Worm (Caenorhabditis elegans) whole organism, L2 larva: ENCODE results near the gene acp-6.

Source experiments
- C34F6.9 ChIP-seq: fragments of 150-350 bp; optimal IDR thresholded peaks from 2 replicates; lab custom pipeline; 2014; ENCODE audit warnings: missing biosample characterization, missing genetic modification characterization
- F13H6.1 ChIP-seq: sonication (generic microtip); optimal IDR thresholded peaks from 2 replicates; lab custom pipeline; 2016; ENCODE audit warnings: missing genetic modification characterization, missing compliant biosample characterization
- R02D3.7 ChIP-seq: fragments of 150-350 bp; optimal IDR thresholded peaks from 2 replicates; lab custom pipeline; 2014; ENCODE audit warnings: missing biosample characterization, missing genetic modification characterization
- Y55F3AM.14 ChIP-seq: fragments of 200-800 bp; sonication (Bioruptor generic); optimal IDR thresholded peaks from 2 replicates; lab custom pipeline; 2018; ENCODE audit warnings: mild to moderate bottlenecking, missing genetic modification characterization, missing compliant biosample characterization
- aly-2 ChIP-seq: fragments of 150-350 bp; optimal IDR thresholded peaks from 2 replicates; lab custom pipeline; 2014; ENCODE audit warnings: missing biosample characterization, missing genetic modification characterization
- blmp-1 ChIP-seq: sonication (generic microtip); optimal IDR thresholded peaks from 2 replicates; lab custom pipeline; 2017; ENCODE audit warnings: missing genetic modification characterization, mild to moderate bottlenecking, missing compliant biosample characterization, antibody characterized with exemption, moderate library complexity; ENCODE audit not compliant: insufficient read depth
- ceh-82 ChIP-seq: fragments of 150-350 bp; optimal IDR thresholded peaks from 2 replicates; lab custom pipeline; 2014; ENCODE audit warnings: missing biosample characterization, missing genetic modification characterization
- crh-2 ChIP-seq: sonication (generic microtip); optimal IDR thresholded peaks from 2 replicates; lab custom pipeline; 2017; ENCODE audit warnings: missing biosample characterization, missing genetic modification characterization
- dmd-4 ChIP-seq: sonication (generic microtip); optimal IDR thresholded peaks from 2 replicates; lab custom pipeline; 2017; ENCODE audit warnings: missing biosample characterization, missing genetic modification characterization
- egl-27 ChIP-seq: sonication (generic microtip); optimal IDR thresholded peaks from 3 replicates; lab custom pipeline; 2017; ENCODE audit warnings: missing biosample characterization, missing genetic modification reagents, missing genetic modification characterization
- elt-1 ChIP-seq: fragments of 150-350 bp; optimal IDR thresholded peaks from 2 replicates; lab custom pipeline; 2014; ENCODE audit warnings: missing biosample characterization, missing genetic modification characterization
- elt-3 ChIP-seq: sonication (generic microtip); optimal IDR thresholded peaks from 2 replicates; lab custom pipeline; 2017; ENCODE audit warnings: missing biosample characterization, missing genetic modification characterization
- fos-1 ChIP-seq: fragments of 150-350 bp; optimal IDR thresholded peaks from 2 replicates; lab custom pipeline; 2014; ENCODE audit warnings: missing biosample characterization, missing genetic modification characterization
- gmeb-1 ChIP-seq: fragments of 150-350 bp; optimal IDR thresholded peaks from 2 replicates; lab custom pipeline; 2014; ENCODE audit warnings: missing biosample characterization, missing genetic modification characterization
- lin-11 ChIP-seq: fragments of 150-350 bp; sonication (generic microtip); optimal IDR thresholded peaks from 2 replicates; lab custom pipeline; 2014; ENCODE audit warnings: missing biosample characterization, missing genetic modification characterization, inconsistent platforms, mixed read lengths
- lin-13 ChIP-seq: fragments of 150-350 bp; optimal IDR thresholded peaks from 2 replicates; lab custom pipeline; 2014; ENCODE audit warnings: missing biosample characterization, missing genetic modification reagents, missing genetic modification characterization
- lin-39 ChIP-seq: fragments of 150-350 bp; optimal IDR thresholded peaks from 2 replicates; lab custom pipeline; 2014; ENCODE audit warnings: missing biosample characterization, missing genetic modification reagents, missing genetic modification characterization
- lsy-2 ChIP-seq, 2 experiments: fragments of 150-350 bp in 1 of 2; sonication (generic microtip) in 1 of 2; optimal IDR thresholded peaks; 2 replicates each; lab custom pipeline; 2014 to 2017; ENCODE audit warnings: missing biosample characterization in 2 of 2, missing genetic modification characterization in 2 of 2
- mab-5 ChIP-seq: fragments of 150-350 bp; optimal IDR thresholded peaks from 2 replicates; lab custom pipeline; 2014; ENCODE audit warnings: missing biosample characterization, missing genetic modification characterization
- mdl-1 ChIP-seq, 2 experiments: fragments of 150-350 bp in 1 of 2; sonication (generic microtip) in 1 of 2; optimal IDR thresholded peaks; 2 replicates each; lab custom pipeline; 2017; ENCODE audit warnings: missing biosample characterization in 2 of 2, missing genetic modification characterization in 2 of 2
- nhr-10 ChIP-seq: sonication (generic microtip); optimal IDR thresholded peaks from 2 replicates; lab custom pipeline; 2017; ENCODE audit warnings: missing biosample characterization, missing genetic modification characterization
- nhr-11 ChIP-seq: fragments of 150-350 bp; optimal IDR thresholded peaks from 2 replicates; lab custom pipeline; 2014; ENCODE audit warnings: missing biosample characterization, missing genetic modification characterization
- nhr-12 ChIP-seq: fragments of 150-350 bp; optimal IDR thresholded peaks from 2 replicates; lab custom pipeline; 2014; ENCODE audit warnings: missing biosample characterization, missing genetic modification characterization
- nhr-129 ChIP-seq: fragments of 150-350 bp; optimal IDR thresholded peaks from 2 replicates; lab custom pipeline; 2014; ENCODE audit warnings: missing biosample characterization, missing genetic modification characterization
- nhr-21 ChIP-seq: fragments of 150-350 bp; optimal IDR thresholded peaks from 2 replicates; lab custom pipeline; 2014; ENCODE audit warnings: missing biosample characterization, missing genetic modification characterization
- nhr-23 ChIP-seq: fragments of 150-350 bp; optimal IDR thresholded peaks from 2 replicates; lab custom pipeline; 2014; ENCODE audit warnings: missing biosample characterization, missing genetic modification reagents, missing genetic modification characterization
- nhr-6 ChIP-seq: fragments of 150-350 bp; optimal IDR thresholded peaks from 2 replicates; lab custom pipeline; 2014; ENCODE audit warnings: missing biosample characterization, missing genetic modification characterization
- peb-1 ChIP-seq: fragments of 150-350 bp; optimal IDR thresholded peaks from 2 replicates; lab custom pipeline; 2014; ENCODE audit warnings: missing biosample characterization, missing genetic modification characterization
- skn-1 ChIP-seq: sonication (generic microtip); optimal IDR thresholded peaks from 2 replicates; lab custom pipeline; 2017; ENCODE audit warnings: missing biosample characterization, missing genetic modification characterization
- sma-9 ChIP-seq, 2 experiments: fragments of 150-350 bp in 1 of 2; sonication (generic microtip) in 1 of 2; optimal IDR thresholded peaks; 2 replicates each; lab custom pipeline; 2014 to 2016; ENCODE audit warnings: missing genetic modification characterization in 2 of 2, mild to moderate bottlenecking in 1 of 2, missing biosample characterization in 1 of 2, missing compliant biosample characterization in 1 of 2, missing genetic modification reagents in 1 of 2, moderate library complexity in 1 of 2
- snpc-4 ChIP-seq: fragments of 150-350 bp; optimal IDR thresholded peaks from 2 replicates; lab custom pipeline; 2014; ENCODE audit warnings: missing biosample characterization, missing genetic modification characterization
- unc-55 ChIP-seq: fragments of 150-350 bp; sonication (generic microtip); optimal IDR thresholded peaks from 3 replicates; lab custom pipeline; 2014; ENCODE audit warnings: missing biosample characterization, missing genetic modification reagents, missing genetic modification characterization
- unc-62 ChIP-seq: fragments of 150-350 bp; optimal IDR thresholded peaks from 2 replicates; lab custom pipeline; 2014; ENCODE audit warnings: missing biosample characterization, missing genetic modification reagents, missing genetic modification characterization
- ztf-1 ChIP-seq: fragments of 200-800 bp; sonication (Bioruptor generic); conservative IDR thresholded peaks from 2 replicates; pipeline ENCODE4 v1.3.6; 2022; ENCODE audit warnings: missing genetic modification characterization, missing compliant biosample characterization
- ztf-11 ChIP-seq: sonication (generic microtip); optimal IDR thresholded peaks from 2 replicates; lab custom pipeline; 2017; ENCODE audit warnings: missing biosample characterization, missing genetic modification characterization

The acp-6 gene

DNA sequence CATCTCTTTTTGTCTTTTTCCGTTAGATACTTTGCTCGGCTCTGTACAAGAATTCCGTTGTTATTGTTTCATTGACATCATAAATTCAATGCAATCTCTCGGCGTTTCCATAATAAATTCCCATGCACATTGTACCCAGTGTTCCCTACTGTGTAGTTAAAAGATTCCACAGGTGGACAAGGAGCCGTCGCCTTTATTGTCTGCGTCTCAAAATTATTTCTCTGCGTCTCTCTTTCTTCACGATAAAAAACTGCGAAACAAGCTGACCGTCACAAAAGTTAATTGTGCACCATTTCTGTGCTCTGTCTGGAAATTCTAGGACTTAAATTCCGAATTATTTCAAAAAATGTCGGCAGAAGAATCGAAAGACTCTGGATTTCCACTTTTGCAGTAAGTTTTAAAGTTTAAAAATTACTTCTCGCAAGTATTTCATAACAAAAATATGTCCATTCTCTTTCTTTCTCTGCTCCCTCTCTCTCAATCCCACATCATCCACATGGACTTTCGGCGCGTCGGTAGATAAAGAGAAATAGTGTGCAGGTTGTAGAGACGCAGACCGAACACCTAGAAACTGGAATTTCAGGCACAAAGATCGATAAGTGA lies 16.2 kb upstream of the acp-6 start (continued):
- TF ChIP-seq aly-2 (tag; lab: Kevin White, UChicago): no peak
- no peak for TF ChIP-seq lin-39 (tag; lab: Kevin White, UChicago)
- TF ChIP-seq F13H6.1 (tag; lab: Kevin White, UChicago): peak; percentile 59
- TF ChIP-seq lin-13: no peak
- no peak for TF ChIP-seq snpc-4
- peak; percentile 23 for TF ChIP-seq unc-55
- TF ChIP-seq nhr-6 (tag; lab: Kevin White, UChicago): no peak
- no peak for TF ChIP-seq nhr-12
- no peak for TF ChIP-seq mab-5 (tag; lab: Kevin White, UChicago)
- TF ChIP-seq R02D3.7: no peak
- TF ChIP-seq ztf-11 (tag; lab: Kevin White, UChicago): no peak
- no peak for TF ChIP-seq lin-11 (tag; lab: Kevin White, UChicago)
- no peak for TF ChIP-seq nhr-11 (tag; lab: Kevin White, UChicago)
- TF ChIP-seq mdl-1 (tag; optimal IDR thresholded peaks at IDR 0.05; lab: Kevin White, UChicago): no peak
- no peak for TF ChIP-seq fos-1
- TF ChIP-seq nhr-21 (tag; lab: Kevin White, UChicago): no peak
- TF ChIP-seq gmeb-1 (tag; lab: Kevin White, UChicago): peak; percentile 26
- no peak for TF ChIP-seq elt-3 (tag; lab: Kevin White, UChicago)
- no peak for TF ChIP-seq ztf-1 (GFP tag; lab: Robert Waterston, UW)

DNA sequence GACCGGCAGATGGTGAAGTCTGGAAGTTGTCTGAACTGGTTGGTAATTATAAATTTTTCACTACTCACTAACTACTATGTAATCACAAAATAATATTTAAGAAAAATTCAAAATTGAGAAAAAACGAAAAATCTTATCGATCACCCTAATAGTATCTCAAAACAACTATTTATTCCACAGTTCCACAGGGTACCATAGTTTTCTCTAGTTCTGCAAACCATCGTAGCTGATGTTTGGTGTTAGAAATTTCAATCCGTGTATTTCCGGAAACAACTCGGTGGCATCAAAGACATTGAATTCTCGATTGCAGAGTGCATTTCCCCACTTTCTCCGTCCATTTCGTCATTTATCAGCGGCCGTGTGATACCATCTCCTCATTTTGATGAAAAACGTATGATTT lies 15.7 kb upstream of the acp-6 start, which contains the start of gene Y73B6BL.31:
TSS of gene Y73B6BL.31 (plus strand) at position 301 of the 400 bp plus-strand sequence.
- TF ChIP-seq nhr-21 (tag; lab: Kevin White, UChicago) (no peak), Y55F3AM.14 (GFP tag; lab: Kevin White, UChicago) (no peak), R02D3.7 (no peak), aly-2 (tag; lab: Kevin White, UChicago) (no peak), blmp-1 (tag; lab: Kevin White, UChicago) (no peak), unc-62 (GFP tag; lab: Kevin White, UChicago) (no peak), dmd-4 (tag; lab: Kevin White, UChicago) (no peak), skn-1 (no peak), F13H6.1 (tag; lab: Kevin White, UChicago) (no peak), elt-1 (no peak), ceh-82 (tag; lab: Kevin White, UChicago) (no peak), nhr-129 (tag; lab: Kevin White, UChicago) (no peak), nhr-23 (no peak), mdl-1 (tag; optimal IDR thresholded peaks at IDR 0.05; lab: Kevin White, UChicago) (no peak), C34F6.9 (tag; lab: Kevin White, UChicago) (no peak)

DNA sequence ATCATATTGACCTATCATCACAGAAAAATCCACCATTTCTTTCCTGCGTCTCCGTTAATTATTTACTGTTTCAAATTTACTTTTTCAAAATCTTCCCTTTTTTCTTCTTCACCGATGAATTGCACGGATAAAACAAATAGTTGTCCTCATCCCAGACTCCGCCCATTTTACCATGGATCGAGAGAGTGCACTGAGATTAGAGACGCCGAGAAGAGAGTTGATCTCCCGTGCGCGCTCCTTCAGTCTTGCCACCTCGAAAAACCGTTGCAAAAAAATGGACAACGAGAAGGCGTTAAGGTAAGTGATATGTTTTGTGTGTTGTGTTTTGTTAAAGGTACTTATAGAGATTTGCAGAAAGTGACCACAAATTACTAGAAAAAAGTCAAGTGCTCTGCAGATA lies 12.1 kb upstream of the acp-6 start, which contains the start of gene dlc-5:
TSS of gene dlc-5 (plus strand) at position 154 of the 400 bp plus-strand sequence.
- TF ChIP-seq lsy-2 (tag; optimal IDR thresholded peaks at IDR 0.05; lab: Kevin White, UChicago) (no peak), peb-1 (tag; lab: Kevin White, UChicago) (no peak), blmp-1 (tag; lab: Kevin White, UChicago) (no peak), nhr-21 (tag; lab: Kevin White, UChicago) (no peak), skn-1 (no peak), nhr-11 (tag; lab: Kevin White, UChicago) (no peak), nhr-10 (tag; lab: Kevin White, UChicago) (no peak)

DNA sequence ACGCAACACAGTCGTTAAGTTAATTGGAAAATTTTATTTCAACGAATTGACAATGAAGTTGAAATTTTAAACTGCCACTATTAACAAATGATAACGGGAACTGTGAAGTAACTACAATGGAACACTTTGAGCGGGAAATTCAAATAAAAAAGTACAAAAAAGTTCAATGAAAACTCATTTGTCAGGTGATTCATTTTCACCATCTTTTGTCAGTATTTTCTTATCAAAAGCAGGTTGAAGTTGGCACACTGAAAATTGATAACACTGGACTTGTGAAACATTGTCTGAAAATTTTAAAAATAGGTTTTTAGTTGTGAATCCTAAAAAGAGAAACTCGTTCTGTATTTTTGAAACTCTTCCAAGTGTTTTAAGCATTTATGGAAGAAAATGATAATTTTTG lies 7.5 kb upstream of the acp-6 start:
- TF ChIP-seq crh-2 (tag; lab: Kevin White, UChicago) (peak; percentile 19), egl-27 (tag; lab: Kevin White, UChicago) (no peak), sma-9 (GFP tag; optimal IDR thresholded peaks at IDR 0.05; lab: Kevin White, UChicago) (peak; percentile 21), sma-9 (tag; optimal IDR thresholded peaks at IDR 0.05; lab: Kevin White, UChicago) (no peak), fos-1 (peak; percentile 88), aly-2 (tag; lab: Kevin White, UChicago) (no peak), gmeb-1 (tag; lab: Kevin White, UChicago) (peak; percentile 33)
